Fruit fly (Drosophila melanogaster) whole organism, adult: ENCODE data around the gene Bap111.
A peak's percentile ranks its signal among the peaks of the same experiment; 100 is the strongest.

Source experiments
- CG11617 ChIP-seq: fragments of 200-800 bp; sonication (Bioruptor generic); optimal IDR thresholded peaks from 2 replicates; lab custom pipeline; 2017; ENCODE audit warnings: mild to moderate bottlenecking, missing biosample characterization, missing genetic modification reagents, missing genetic modification characterization
- CG12768 ChIP-seq: fragments of 200-800 bp; sonication (Bioruptor generic); optimal IDR thresholded peaks from 2 replicates; lab custom pipeline; 2017; ENCODE audit warnings: missing biosample characterization, missing genetic modification characterization, mild to moderate bottlenecking, moderate library complexity, missing genetic modification reagents
- CG14711 ChIP-seq: fragments of 200-800 bp; sonication (Bioruptor generic); optimal IDR thresholded peaks from 2 replicates; lab custom pipeline; 2018; ENCODE audit warnings: missing biosample characterization, mild to moderate bottlenecking, missing genetic modification characterization, moderate library complexity
- CG1620 ChIP-seq: fragments of 200-800 bp; sonication (Bioruptor generic); optimal IDR thresholded peaks from 2 replicates; lab custom pipeline; 2016; ENCODE audit warnings: missing biosample characterization, missing genetic modification characterization
- CG33017 ChIP-seq: fragments of 200-800 bp; sonication (Bioruptor generic); optimal IDR thresholded peaks from 2 replicates; lab custom pipeline; 2018; ENCODE audit warnings: missing biosample characterization, mild to moderate bottlenecking, missing genetic modification characterization, moderate library complexity
- CG5204 ChIP-seq: fragments of 200-800 bp; sonication (Bioruptor generic); optimal IDR thresholded peaks from 2 replicates; lab custom pipeline; 2016; ENCODE audit warnings: missing biosample characterization, missing genetic modification characterization
- CG7045 ChIP-seq: fragments of 200-800 bp; sonication (Bioruptor generic); optimal IDR thresholded peaks from 2 replicates; lab custom pipeline; 2017; ENCODE audit warnings: missing biosample characterization, mild to moderate bottlenecking, missing genetic modification characterization
- CG7101 ChIP-seq: fragments of 200-800 bp; sonication (Bioruptor generic); optimal IDR thresholded peaks from 2 replicates; lab custom pipeline; 2018; ENCODE audit warnings: missing biosample characterization, mild to moderate bottlenecking, missing genetic modification characterization, moderate library complexity
- Clk ChIP-seq: fragments of 200-800 bp; sonication (Bioruptor generic); optimal IDR thresholded peaks from 2 replicates; lab custom pipeline; 2017; ENCODE audit warnings: missing biosample characterization, missing genetic modification characterization
- Crg-1 ChIP-seq: fragments of 200-800 bp; sonication (Bioruptor generic); optimal IDR thresholded peaks from 2 replicates; lab custom pipeline; 2016; ENCODE audit warnings: missing biosample characterization, missing genetic modification characterization
- Hr96 ChIP-seq: fragments of 200-800 bp; sonication (Bioruptor generic); optimal IDR thresholded peaks from 2 replicates; lab custom pipeline; 2016; ENCODE audit warnings: missing biosample characterization, missing genetic modification characterization
- Mnt ChIP-seq: fragments of 200-800 bp; sonication (Bioruptor generic); optimal IDR thresholded peaks from 2 replicates; lab custom pipeline; 2016; ENCODE audit warnings: missing biosample characterization, mild to moderate bottlenecking, missing genetic modification characterization
- bab1 ChIP-seq: fragments of 200-800 bp; sonication (Bioruptor generic); optimal IDR thresholded peaks from 3 replicates; lab custom pipeline; 2019; ENCODE audit warnings: missing biosample characterization, mild to moderate bottlenecking, missing genetic modification characterization, moderate library complexity
- cic ChIP-seq: fragments of 200-800 bp; sonication (Bioruptor generic); optimal IDR thresholded peaks from 2 replicates; lab custom pipeline; 2017; ENCODE audit warnings: missing biosample characterization, mild to moderate bottlenecking, missing genetic modification characterization, moderate library complexity
- cnc ChIP-seq, 2 experiments: fragments of >200 bp; optimal IDR thresholded peaks; 2 replicates each; lab custom pipeline; 2017
- kay ChIP-seq: fragments of 200-800 bp; sonication (Bioruptor generic); peaks from one replicate; lab custom pipeline; 2016; ENCODE audit warnings: missing biosample characterization, missing genetic modification characterization, borderline replicate concordance
- ovo ChIP-seq: fragments of 200-800 bp; sonication (Bioruptor generic); optimal IDR thresholded peaks from 2 replicates; lab custom pipeline; 2016; ENCODE audit warnings: missing biosample characterization, missing genetic modification characterization
- pad ChIP-seq: fragments of 200-800 bp; sonication (Bioruptor generic); optimal IDR thresholded peaks from 3 replicates; lab custom pipeline; 2017; ENCODE audit warnings: missing biosample characterization, missing genetic modification characterization, mild to moderate bottlenecking, moderate library complexity, missing genetic modification reagents
- tj ChIP-seq: fragments of 200-800 bp; sonication (Bioruptor generic); optimal IDR thresholded peaks from 3 replicates; lab custom pipeline; 2017; ENCODE audit warnings: missing biosample characterization, mild to moderate bottlenecking, missing genetic modification characterization, moderate library complexity
- toe ChIP-seq: fragments of 200-800 bp; sonication (Bioruptor generic); optimal IDR thresholded peaks from 2 replicates; lab custom pipeline; 2016; ENCODE audit warnings: missing biosample characterization, missing genetic modification characterization

Bap111 gene

dm6 chrX:9163110-9163509, 14.0 kb downstream of the Bap111 start, which contains the start of gene mei-P26:
Gene mei-P26, plus strand, starts transcription at chrX:9163255.
- TF ChIP-seq Mnt (GFP tag; lab: Kevin White, UChicago) (peak; percentile 37), tj (GFP tag; lab: Kevin White, UChicago) (no peak), bab1 (peak; percentile 79), Clk (no peak), CG14711 (tag; lab: Kevin White, UChicago) (peak; percentile 37), Crg-1 (GFP tag; lab: Kevin White, UChicago) (peak; percentile 10), ovo (GFP tag; lab: Kevin White, UChicago) (peak; percentile 11), CG12768 (no peak)

dm6 chrX:9163645-9164509, 14.8 kb downstream of the Bap111 start:
- TF ChIP-seq Mnt (GFP tag; lab: Kevin White, UChicago), result peak; percentile 93
- peak; percentile 19 for TF ChIP-seq cic
- peak; percentile 54 for TF ChIP-seq ovo (GFP tag; lab: Kevin White, UChicago)
- no peak for TF ChIP-seq CG7101
- no peak for TF ChIP-seq Crg-1 (GFP tag; lab: Kevin White, UChicago)
- no peak for TF ChIP-seq CG33017
- no peak for TF ChIP-seq CG12768
- TF ChIP-seq bab1, result no peak
- TF ChIP-seq kay, result no peak
- no peak for TF ChIP-seq CG5204 (GFP tag; lab: Kevin White, UChicago)
- TF ChIP-seq pad (GFP tag; lab: Kevin White, UChicago), result peak; percentile 97
- peak; percentile 27 for TF ChIP-seq tj (GFP tag; lab: Kevin White, UChicago)
- no peak for TF ChIP-seq cnc (optimal IDR thresholded peaks at IDR 0.05; lab: Kevin White, UChicago)
- no peak for TF ChIP-seq Hr96 (GFP tag; lab: Kevin White, UChicago)
- TF ChIP-seq Clk, result no peak
- TF ChIP-seq CG7045, result no peak
- TF ChIP-seq CG1620 (GFP tag; lab: Kevin White, UChicago), result no peak

- TF ChIP-seq Mnt (GFP tag; lab: Kevin White, UChicago) (peak; percentile 11), CG7101 (no peak), CG1620 (GFP tag; lab: Kevin White, UChicago) (no peak), bab1 (peak; percentile 4), pad (GFP tag; lab: Kevin White, UChicago) (peak; percentile 93), CG7045 (no peak), CG14711 (tag; lab: Kevin White, UChicago) (no peak)
Observed at dm6 chrX:9164510-9165506, 15.7 kb downstream of the Bap111 start.

- TF ChIP-seq Crg-1 (GFP tag; lab: Kevin White, UChicago), result no peak
- TF ChIP-seq CG5204 (GFP tag; lab: Kevin White, UChicago), result no peak
- TF ChIP-seq tj (GFP tag; lab: Kevin White, UChicago), result no peak
- no peak for TF ChIP-seq bab1
- TF ChIP-seq Clk, result no peak
- TF ChIP-seq CG33017, result no peak
- TF ChIP-seq pad (GFP tag; lab: Kevin White, UChicago), result no peak
- TF ChIP-seq cnc (optimal IDR thresholded peaks at IDR 0.05; lab: Kevin White, UChicago), result no peak
- no peak for TF ChIP-seq CG12768
- TF ChIP-seq CG11617 (GFP tag; lab: Kevin White, UChicago), result no peak
- TF ChIP-seq CG7045, result no peak
- TF ChIP-seq toe (GFP tag; lab: Kevin White, UChicago), result no peak
Observed at dm6 chrX:9168273-9168672, 19.2 kb downstream of the Bap111 start.

- no peak for TF ChIP-seq CG14711 (tag; lab: Kevin White, UChicago)
- no peak for TF ChIP-seq CG1620 (GFP tag; lab: Kevin White, UChicago)
- no peak for TF ChIP-seq cnc (optimal IDR thresholded peaks at IDR 0.05; lab: Kevin White, UChicago)
Observed at dm6 chrX:9187429-9187828, 38.3 kb downstream of the Bap111 start.

- TF ChIP-seq CG14711 (tag; lab: Kevin White, UChicago) (no peak), ovo (GFP tag; lab: Kevin White, UChicago) (no peak), bab1 (no peak), CG12768 (no peak), toe (GFP tag; lab: Kevin White, UChicago) (no peak), CG5204 (GFP tag; lab: Kevin White, UChicago) (no peak), cic (no peak), Crg-1 (GFP tag; lab: Kevin White, UChicago) (no peak), cnc (optimal IDR thresholded peaks at IDR 0.05; lab: Kevin White, UChicago) (no peak), CG33017 (no peak)
Observed at dm6 chrX:9190555-9191184, 41.6 kb downstream of the Bap111 start, which contains the start of gene CG12115. Gene CG12115, minus strand, starts transcription at chrX:9190605.
